Worm (Caenorhabditis elegans) whole organism, early embryonic: ENCODE measurements around the gene C35C5.10.

Experiments used
- F13C5.2 ChIP-seq: sonication (generic microtip); optimal IDR thresholded peaks from 2 replicates; lab custom pipeline; 2017; ENCODE audit warnings: mild to moderate bottlenecking, missing genetic modification characterization, inconsistent platforms, missing compliant biosample characterization
- ama-1 ChIP-seq: fragments of 150-350 bp; optimal IDR thresholded peaks from 2 replicates; lab custom pipeline; 2014
- ceh-13 ChIP-seq: fragments of 200-800 bp; sonication (Bioruptor generic); optimal IDR thresholded peaks from 2 replicates; lab custom pipeline; 2018; ENCODE audit warnings: mild to moderate bottlenecking, missing genetic modification characterization, missing compliant biosample characterization
- ceh-36 ChIP-seq: sonication (generic microtip); optimal IDR thresholded peaks from 2 replicates; lab custom pipeline; 2016; ENCODE audit warnings: missing genetic modification characterization, inconsistent platforms, missing compliant biosample characterization
- ets-7 ChIP-seq: sonication (generic microtip); optimal IDR thresholded peaks from 2 replicates; lab custom pipeline; 2016; ENCODE audit warnings: missing genotype, missing genetic modification characterization, missing compliant biosample characterization
- flt-1 ChIP-seq: fragments of 200-800 bp; sonication (Bioruptor generic); IDR thresholded peaks from 2 replicates; pipeline ENCODE4 v1.3.6; 2022; ENCODE audit warnings: missing genetic modification characterization, missing compliant biosample characterization
- hmg-4 ChIP-seq: fragments of 200-800 bp; sonication (Bioruptor generic); optimal IDR thresholded peaks from 2 replicates; lab custom pipeline; 2018; ENCODE audit warnings: mild to moderate bottlenecking, missing genetic modification characterization, missing compliant biosample characterization
- hnd-1 ChIP-seq: sonication (generic microtip); optimal IDR thresholded peaks from 2 replicates; lab custom pipeline; 2016; ENCODE audit warnings: missing genetic modification characterization, missing compliant biosample characterization
- pes-1 ChIP-seq: fragments of 200-800 bp; sonication (Bioruptor generic); IDR thresholded peaks from 2 replicates; pipeline ENCODE4 v1.3.6; 2022; ENCODE audit warnings: missing genetic modification reagents, missing genetic modification characterization, missing compliant biosample characterization
- scrt-1 ChIP-seq: fragments of 200-800 bp; sonication (Bioruptor generic); IDR thresholded peaks from 2 replicates; pipeline ENCODE4 v1.3.6; 2022; ENCODE audit warnings: missing genetic modification characterization, missing compliant biosample characterization
- sea-1 ChIP-seq: fragments of 200-800 bp; sonication (Bioruptor generic); conservative IDR thresholded peaks from 2 replicates; pipeline ENCODE4 v1.3.6; 2022; ENCODE audit warnings: missing genetic modification characterization, missing compliant biosample characterization
- tbx-11 ChIP-seq: fragments of 200-800 bp; sonication (Bioruptor generic); IDR thresholded peaks from 2 replicates; pipeline ENCODE4 v1.3.6; 2022; ENCODE audit warnings: missing genetic modification characterization, missing compliant biosample characterization
- tbx-37 ChIP-seq: fragments of 200-800 bp; sonication (Bioruptor generic); conservative IDR thresholded peaks from 2 replicates; pipeline ENCODE4 v1.3.6; 2022; ENCODE audit warnings: missing genetic modification reagents, missing genetic modification characterization, missing compliant biosample characterization
- tra-4 ChIP-seq: sonication (generic microtip); optimal IDR thresholded peaks from 2 replicates; lab custom pipeline; 2017; ENCODE audit warnings: missing genetic modification characterization, missing compliant biosample characterization

- TF ChIP-seq tbx-11 (GFP tag; lab: Robert Waterston, UW) (no peak), ama-1 (lab: Kevin White, UChicago) (no peak), tra-4 (tag; lab: Kevin White, UChicago) (no peak), flt-1 (GFP tag; lab: Robert Waterston, UW) (no peak), sea-1 (no peak), F13C5.2 (no peak), tbx-37 (GFP tag; lab: Robert Waterston, UW) (no peak), hmg-4 (GFP tag; lab: Kevin White, UChicago) (no peak), ceh-13 (GFP tag; lab: Kevin White, UChicago) (no peak), hnd-1 (tag; lab: Kevin White, UChicago) (no peak), ceh-36 (tag; lab: Kevin White, UChicago) (no peak), pes-1 (GFP tag; lab: Robert Waterston, UW) (no peak), ets-7 (tag; lab: Kevin White, UChicago) (no peak), scrt-1 (GFP tag; lab: Robert Waterston, UW) (no peak)
Measured at ce11 chrX:11518415-11518814, 37.6 kb upstream of the C35C5.10 start.
